Worm (Caenorhabditis elegans) whole organism, L1 larva: Measurements from ENCODE around the gene F58E6.8.

ENCODE experiments used
- C16A3.4 ChIP-seq: fragments of 150-350 bp; optimal IDR thresholded peaks from 2 replicates; lab custom pipeline; 2014; ENCODE audit warnings: missing biosample characterization, missing genetic modification characterization
- F16B12.6 ChIP-seq: fragments of 150-350 bp; optimal IDR thresholded peaks from 2 replicates; lab custom pipeline; 2014; ENCODE audit warnings: missing biosample characterization, missing genetic modification characterization
- Y116A8C.19 ChIP-seq: sonication (generic microtip); optimal IDR thresholded peaks from 2 replicates; lab custom pipeline; 2016; ENCODE audit warnings: missing compliant biosample characterization, missing genetic modification characterization, borderline replicate concordance
- alr-1 ChIP-seq: fragments of 200-800 bp; sonication (Bioruptor generic); optimal IDR thresholded peaks from 2 replicates; lab custom pipeline; 2018; ENCODE audit warnings: borderline replicate concordance, mild to moderate bottlenecking, missing genetic modification characterization, missing compliant biosample characterization
- ama-1 ChIP-seq: fragments of 150-350 bp; optimal IDR thresholded peaks from 2 replicates; lab custom pipeline; 2014
- blmp-1 ChIP-seq: fragments of 150-350 bp; optimal IDR thresholded peaks from 2 replicates; lab custom pipeline; 2014; ENCODE audit warnings: missing biosample characterization, missing genetic modification characterization
- ceh-63 ChIP-seq: fragments of 200-800 bp; sonication (Bioruptor generic); optimal IDR thresholded peaks from 2 replicates; lab custom pipeline; 2018; ENCODE audit warnings: mild to moderate bottlenecking, missing genetic modification characterization, missing compliant biosample characterization
- ceh-8 ChIP-seq: fragments of 200-800 bp; sonication (Bioruptor generic); optimal IDR thresholded peaks from 2 replicates; lab custom pipeline; 2018; ENCODE audit warnings: mild to moderate bottlenecking, missing genetic modification characterization, moderate library complexity, missing compliant biosample characterization
- ces-1 ChIP-seq: fragments of 150-350 bp; optimal IDR thresholded peaks from 2 replicates; lab custom pipeline; 2014; ENCODE audit warnings: missing biosample characterization, missing genetic modification reagents, missing genetic modification characterization
- dpl-1 ChIP-seq, 3 experiments: fragments of 150-350 bp in 2 of 3; sonication (generic microtip) in 1 of 3; optimal IDR thresholded peaks; 2 replicates each; lab custom pipeline; 2014 to 2017; ENCODE audit warnings: missing biosample characterization in 3 of 3, missing genetic modification characterization in 3 of 3, missing genetic modification reagents in 3 of 3
- egl-13 ChIP-seq: sonication (generic microtip); optimal IDR thresholded peaks from 2 replicates; lab custom pipeline; 2016; ENCODE audit warnings: missing genotype, missing genetic modification reagents, missing genetic modification characterization, missing compliant biosample characterization
- elt-2 ChIP-seq: sonication (generic microtip); optimal IDR thresholded peaks from 2 replicates; lab custom pipeline; 2016; ENCODE audit warnings: missing genetic modification characterization, mild to moderate bottlenecking, inconsistent platforms, missing compliant biosample characterization, missing genetic modification reagents
- elt-3 ChIP-seq, 6 experiments: fragments of 150-350 bp in 1 of 6; sonication (generic microtip); optimal IDR thresholded peaks; 2 replicates each; lab custom pipeline; 2017 to 2018; ENCODE audit warnings: missing biosample characterization in 6 of 6, missing genetic modification characterization in 6 of 6, inconsistent platforms in 1 of 6
- fkh-4 ChIP-seq: sonication (generic microtip); optimal IDR thresholded peaks from 2 replicates; lab custom pipeline; 2016; ENCODE audit warnings: missing compliant biosample characterization, missing genetic modification characterization, borderline replicate concordance
- fkh-8 ChIP-seq: sonication (generic microtip); optimal IDR thresholded peaks from 2 replicates; lab custom pipeline; 2016; ENCODE audit warnings: mild to moderate bottlenecking, missing genetic modification characterization, missing compliant biosample characterization
- fos-1 ChIP-seq: fragments of 150-350 bp; optimal IDR thresholded peaks from 2 replicates; lab custom pipeline; 2014; ENCODE audit warnings: missing biosample characterization, missing genetic modification characterization
- grh-1 ChIP-seq: fragments of 200-800 bp; sonication (Bioruptor generic); IDR thresholded peaks from 2 replicates; pipeline ENCODE4 v1.3.6; 2022; ENCODE audit warnings: missing genetic modification reagents, missing genetic modification characterization, missing compliant biosample characterization
- isw-1 ChIP-seq: fragments of 200-800 bp; sonication (Bioruptor generic); IDR thresholded peaks from 2 replicates; pipeline ENCODE4 v1.3.6; 2022; ENCODE audit warnings: missing genetic modification characterization, missing compliant biosample characterization
- jun-1 ChIP-seq: fragments of 150-350 bp; optimal IDR thresholded peaks from 2 replicates; lab custom pipeline; 2014; ENCODE audit warnings: missing biosample characterization, missing genetic modification reagents, missing genetic modification characterization
- lin-14 ChIP-seq: fragments of 200-800 bp; sonication (Bioruptor generic); optimal IDR thresholded peaks from 2 replicates; lab custom pipeline; 2018; ENCODE audit warnings: mild to moderate bottlenecking, missing genetic modification characterization, moderate library complexity, missing compliant biosample characterization
- lin-15B ChIP-seq: fragments of 150-350 bp; sonication (generic microtip); optimal IDR thresholded peaks from 3 replicates; lab custom pipeline; 2014; ENCODE audit warnings: missing biosample characterization, missing genetic modification characterization
- lin-35 ChIP-seq, 2 experiments: fragments of 150-350 bp; optimal IDR thresholded peaks; 2 replicates each; lab custom pipeline; 2014; ENCODE audit warnings: missing biosample characterization in 2 of 2, missing genetic modification characterization in 2 of 2, missing genetic modification reagents in 2 of 2
- lin-39 ChIP-seq: fragments of 150-350 bp; optimal IDR thresholded peaks from 2 replicates; lab custom pipeline; 2014; ENCODE audit warnings: missing biosample characterization, missing genetic modification reagents, missing genetic modification characterization
- lsy-2 ChIP-seq, 2 experiments: fragments of 150-350 bp; optimal IDR thresholded peaks; 2 replicates each; lab custom pipeline; 2014; ENCODE audit warnings: missing biosample characterization in 2 of 2, missing genetic modification characterization in 2 of 2
- mef-2 ChIP-seq: fragments of 150-350 bp; optimal IDR thresholded peaks from 2 replicates; lab custom pipeline; 2014; ENCODE audit warnings: missing biosample characterization, missing genetic modification characterization
- nhr-11 ChIP-seq: fragments of 150-350 bp; optimal IDR thresholded peaks from 2 replicates; lab custom pipeline; 2014; ENCODE audit warnings: missing biosample characterization, missing genetic modification characterization
- nhr-19 ChIP-seq: fragments of 200-800 bp; sonication (Bioruptor generic); conservative IDR thresholded peaks from 2 replicates; pipeline ENCODE4 v1.3.6; 2022; ENCODE audit warnings: missing genetic modification characterization, missing compliant biosample characterization
- nhr-20 ChIP-seq: sonication (generic microtip); optimal IDR thresholded peaks from 2 replicates; lab custom pipeline; 2016; ENCODE audit warnings: mild to moderate bottlenecking, missing genetic modification characterization, missing compliant biosample characterization
- nhr-237 ChIP-seq: fragments of 150-350 bp; optimal IDR thresholded peaks from 2 replicates; lab custom pipeline; 2014; ENCODE audit warnings: missing biosample characterization, missing genetic modification characterization
- nhr-71 ChIP-seq: sonication (generic microtip); optimal IDR thresholded peaks from 2 replicates; lab custom pipeline; 2016; ENCODE audit warnings: mild to moderate bottlenecking, missing genetic modification characterization, moderate library complexity, missing compliant biosample characterization
- nhr-85 ChIP-seq: sonication (generic microtip); peaks from one replicate; lab custom pipeline; 2016; ENCODE audit warnings: missing genetic modification characterization, inconsistent platforms, missing compliant biosample characterization
- pag-3 ChIP-seq: sonication (generic microtip); optimal IDR thresholded peaks from 2 replicates; lab custom pipeline; 2017; ENCODE audit warnings: missing genetic modification characterization, mild to moderate bottlenecking, missing compliant biosample characterization, antibody characterized with exemption, borderline replicate concordance; ENCODE audit not compliant: insufficient read depth
- skn-1 ChIP-seq: fragments of 150-350 bp; optimal IDR thresholded peaks from 2 replicates; lab custom pipeline; 2014; ENCODE audit warnings: missing biosample characterization, missing genetic modification characterization
- snu-23 ChIP-seq: sonication (generic microtip); optimal IDR thresholded peaks from 2 replicates; lab custom pipeline; 2016; ENCODE audit warnings: missing genetic modification characterization, missing compliant biosample characterization
- sox-4 ChIP-seq: sonication (generic microtip); optimal IDR thresholded peaks from 2 replicates; lab custom pipeline; 2016; ENCODE audit warnings: missing genetic modification characterization, missing compliant biosample characterization
- sup-37 ChIP-seq: fragments of 200-800 bp; sonication (Bioruptor generic); optimal IDR thresholded peaks from 2 replicates; lab custom pipeline; 2018; ENCODE audit warnings: mild to moderate bottlenecking, missing genetic modification characterization, missing compliant biosample characterization
- swsn-7 ChIP-seq: sonication (generic microtip); optimal IDR thresholded peaks from 2 replicates; lab custom pipeline; 2016; ENCODE audit warnings: missing genetic modification characterization, missing compliant biosample characterization
- unc-62 ChIP-seq: fragments of 150-350 bp; optimal IDR thresholded peaks from 2 replicates; lab custom pipeline; 2014; ENCODE audit warnings: missing biosample characterization, missing genetic modification reagents, missing genetic modification characterization
- unc-86 ChIP-seq: sonication (generic microtip); optimal IDR thresholded peaks from 2 replicates; lab custom pipeline; 2016; ENCODE audit warnings: missing genetic modification characterization, missing compliant biosample characterization
- xbp-1 ChIP-seq: sonication (generic microtip); optimal IDR thresholded peaks from 2 replicates; lab custom pipeline; 2016; ENCODE audit warnings: missing genetic modification characterization, missing compliant biosample characterization

Gene F58E6.8

ce11 chrV:9740858-9741257 lies 14.8 kb downstream of the F58E6.8 start, which contains the start of gene sta-2 (continued):
- TF ChIP-seq unc-62 (GFP tag; lab: Kevin White, UChicago): no peak
- no peak for TF ChIP-seq alr-1
- TF ChIP-seq ceh-8: no peak
- TF ChIP-seq sup-37 (GFP tag; lab: Kevin White, UChicago): no peak
- peak; percentile 70 for TF ChIP-seq nhr-20
- TF ChIP-seq isw-1: no peak
- no peak for TF ChIP-seq egl-13 (tag; lab: Kevin White, UChicago)
- TF ChIP-seq dpl-1 (GFP tag; optimal IDR thresholded peaks at IDR 0.05; lab: Kevin White, UChicago): no peak
- TF ChIP-seq Y116A8C.19 (tag; lab: Kevin White, UChicago): no peak
- no peak for TF ChIP-seq xbp-1 (tag; lab: Kevin White, UChicago)
- peak; percentile 93 for TF ChIP-seq nhr-85 (tag; lab: Kevin White, UChicago)
- TF ChIP-seq fkh-4 (tag; lab: Kevin White, UChicago): no peak
- TF ChIP-seq grh-1 (GFP tag; lab: Robert Waterston, UW): peak; percentile 81
- no peak for TF ChIP-seq ces-1 (GFP tag; lab: Kevin White, UChicago)
- TF ChIP-seq lin-14: peak; percentile 69
- TF ChIP-seq jun-1 (tag; lab: Kevin White, UChicago): no peak
- TF ChIP-seq snu-23 (GFP tag; lab: Kevin White, UChicago): peak; percentile 66
- no peak for TF ChIP-seq elt-2
- TF ChIP-seq blmp-1 (tag; lab: Kevin White, UChicago): peak; percentile 86
- TF ChIP-seq ama-1 (lab: Kevin White, UChicago): no peak
- no peak for TF ChIP-seq unc-86
- TF ChIP-seq lin-35 (GFP tag; optimal IDR thresholded peaks at IDR 0.05; lab: Kevin White, UChicago): peak in 1 of 2 experiments; percentile 57
- TF ChIP-seq C16A3.4: peak; percentile 20
- no peak for TF ChIP-seq nhr-237 (tag; lab: Kevin White, UChicago)
- TF ChIP-seq elt-3 (tag; optimal IDR thresholded peaks at IDR 0.05; lab: Kevin White, UChicago): peak in 2 of 6 experiments; percentile 18 to 91
- no peak for TF ChIP-seq ceh-63 (GFP tag; lab: Kevin White, UChicago)
- TF ChIP-seq nhr-71 (tag; lab: Kevin White, UChicago): peak; percentile 67
- no peak for TF ChIP-seq F16B12.6 (tag; lab: Kevin White, UChicago)
- no peak for TF ChIP-seq pag-3
- no peak for TF ChIP-seq skn-1 (tag; lab: Kevin White, UChicago)
- no peak for TF ChIP-seq fos-1 (tag; lab: Kevin White, UChicago)
- TF ChIP-seq fkh-8 (tag; lab: Kevin White, UChicago): no peak
- no peak for TF ChIP-seq lin-39 (tag; lab: Kevin White, UChicago)
- peak in 1 of 2 experiments; percentile 48 for TF ChIP-seq lsy-2 (tag; optimal IDR thresholded peaks at IDR 0.05; lab: Kevin White, UChicago)
- TF ChIP-seq nhr-11 (tag; lab: Kevin White, UChicago): no peak
- TF ChIP-seq sox-4 (tag; lab: Kevin White, UChicago): no peak
- TF ChIP-seq nhr-19 (GFP tag; lab: Robert Waterston, UW): no peak
- TF ChIP-seq swsn-7 (tag; lab: Kevin White, UChicago): no peak

- no peak for TF ChIP-seq sox-4 (tag; lab: Kevin White, UChicago)
- no peak for TF ChIP-seq sup-37 (GFP tag; lab: Kevin White, UChicago)
- TF ChIP-seq lin-15B (tag; lab: Kevin White, UChicago): no peak
- no peak for TF ChIP-seq mef-2 (tag; lab: Kevin White, UChicago)
These were observed 16.2 kb downstream of the F58E6.8 start, which contains the start of gene marc-1 for ce11 chrV:9739402-9739801. Gene marc-1, plus strand, starts transcription at chrV:9739702.
